Worm (Caenorhabditis elegans): ENCODE results near the gene F35E12.10.

Gene F35E12.10

DNA sequence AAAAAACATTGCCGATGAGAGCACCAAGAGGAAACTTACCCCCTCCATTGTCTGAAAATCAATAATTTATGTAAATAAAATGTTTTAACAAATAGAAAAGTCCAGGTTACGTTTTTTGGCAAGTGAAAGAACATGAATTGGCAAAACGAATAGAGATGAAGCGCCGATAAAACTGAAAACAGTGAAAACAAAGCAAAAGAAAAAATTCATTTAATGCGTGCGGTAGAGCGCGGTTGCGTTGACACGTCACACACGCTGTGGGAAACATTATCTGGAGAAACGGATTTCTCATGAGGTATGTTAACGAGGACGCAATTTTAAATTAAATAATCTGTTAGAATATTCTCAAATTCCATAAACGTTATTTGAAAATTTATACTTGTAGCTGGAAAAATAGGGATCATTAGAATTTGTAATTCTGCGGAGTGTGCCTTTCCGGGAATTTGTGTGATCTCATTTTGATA is 33.3 kb downstream of the F35E12.10 start, which contains the start of gene zipt-9:
Gene zipt-9, minus strand, starts transcription at position 51 of the 464 bp plus-strand sequence.
- TF ChIP-seq fkh-4 (tag; optimal IDR thresholded peaks at IDR 0.05; ENCODE audit: borderline replicate concordance) (peak; percentile 52), elt-2 (tag; optimal IDR thresholded peaks at IDR 0.05) (peak; percentile 7), rnt-1 (tag; optimal IDR thresholded peaks at IDR 0.05) (peak; percentile 94), unc-62 (GFP tag; optimal IDR thresholded peaks at IDR 0.05) (no peak), pax-3 (tag; optimal IDR thresholded peaks at IDR 0.05) (peak; percentile 99), nhr-20 (tag; optimal IDR thresholded peaks at IDR 0.05) (peak; percentile 89), ztf-4 (tag; optimal IDR thresholded peaks at IDR 0.05) (no peak), ceh-8 (GFP tag; optimal IDR thresholded peaks at IDR 0.05) (peak; percentile 32), unc-30 (tag; optimal IDR thresholded peaks at IDR 0.05) (no peak), skn-1 (tag; optimal IDR thresholded peaks at IDR 0.05) (peak; percentile 47), nhr-76 (tag; optimal IDR thresholded peaks at IDR 0.05) (no peak), lir-3 (tag; optimal IDR thresholded peaks at IDR 0.05; ENCODE audit: poor library complexity) (peak; percentile 89), nhr-47 (tag; optimal IDR thresholded peaks at IDR 0.05) (peak; percentile 91), unc-86 (tag; optimal IDR thresholded peaks at IDR 0.05) (peak; percentile 71), mab-9 (GFP tag; IDR thresholded peaks at IDR 0.05) (peak; percentile 60), hpl-2 (GFP tag; optimal IDR thresholded peaks at IDR 0.05) (peak; percentile 25), ama-1 (optimal IDR thresholded peaks at IDR 0.05) (no peak), dpl-1 (GFP tag; optimal IDR thresholded peaks at IDR 0.05) (peak; percentile 67 to 84 (median 77)), jun-1 (tag; optimal IDR thresholded peaks at IDR 0.05) (peak; percentile 56), fkh-10 (GFP tag; optimal IDR thresholded peaks at IDR 0.05) (peak; percentile 34), dsc-1 (tag; optimal IDR thresholded peaks at IDR 0.05) (peak; percentile 82), pqm-1 (tag; optimal IDR thresholded peaks at IDR 0.05) (no peak), nhr-11 (tag; optimal IDR thresholded peaks at IDR 0.05) (no peak), zag-1 (tag; optimal IDR thresholded peaks at IDR 0.05) (no peak), snu-23 (GFP tag; optimal IDR thresholded peaks at IDR 0.05) (peak; percentile 90), mdl-1 (tag; optimal IDR thresholded peaks at IDR 0.05) (peak in 1 of 2 experiments; percentile 66), lin-13 (GFP tag; optimal IDR thresholded peaks at IDR 0.05) (peak; percentile 63), nhr-77 (tag; optimal IDR thresholded peaks at IDR 0.05) (peak; percentile 83), sox-4 (tag; optimal IDR thresholded peaks at IDR 0.05) (peak; percentile 63), fos-1 (tag; optimal IDR thresholded peaks at IDR 0.05) (peak; percentile 65), ztf-11 (tag; optimal IDR thresholded peaks at IDR 0.05) (peak in 1 of 2 experiments; percentile 90), snpc-4 (tag; optimal IDR thresholded peaks at IDR 0.05) (peak; percentile 65), nhr-71 (tag; optimal IDR thresholded peaks at IDR 0.05) (peak; percentile 93), nhr-90 (tag; optimal IDR thresholded peaks at IDR 0.05; ENCODE audit: poor library complexity) (peak; percentile 92), egl-27 (tag; optimal IDR thresholded peaks at IDR 0.05) (no peak), nhr-84 (tag; optimal IDR thresholded peaks at IDR 0.05) (no peak), lsy-2 (tag; optimal IDR thresholded peaks at IDR 0.05) (peak in 1 of 2 experiments; percentile 86), ceh-82 (tag; optimal IDR thresholded peaks at IDR 0.05) (peak; percentile 74 to 87 (median 79)), ets-5 (GFP tag; IDR thresholded peaks at IDR 0.05) (no peak), unc-98 (GFP tag; IDR thresholded peaks at IDR 0.05) (peak; percentile 86), F16B12.6 (tag; optimal IDR thresholded peaks at IDR 0.05) (peak; percentile 59), nhr-12 (tag; optimal IDR thresholded peaks at IDR 0.05) (no peak), egl-13 (tag; optimal IDR thresholded peaks at IDR 0.05) (peak; percentile 82), sptf-1 (tag; optimal IDR thresholded peaks at IDR 0.05) (no peak), aha-1 (tag; optimal IDR thresholded peaks at IDR 0.05) (no peak), ceh-90 (tag; optimal IDR thresholded peaks at IDR 0.05) (peak; percentile 62), lin-39 (tag; optimal IDR thresholded peaks at IDR 0.05) (peak; percentile 11), ces-1 (GFP tag; optimal IDR thresholded peaks at IDR 0.05) (no peak), irx-1 (tag; optimal IDR thresholded peaks at IDR 0.05) (peak; percentile 71), lin-14 (GFP tag; optimal IDR thresholded peaks at IDR 0.05) (peak; percentile 90), aly-2 (tag; optimal IDR thresholded peaks at IDR 0.05) (peak; percentile 40), swsn-7 (tag; optimal IDR thresholded peaks at IDR 0.05) (peak; percentile 83), C16A3.4 (tag; optimal IDR thresholded peaks at IDR 0.05) (peak; percentile 89)

Measured in whole organism, L1 larva.